Worm (Caenorhabditis elegans) whole organism, L1 larva: Measurements from ENCODE around the gene str-4.

ENCODE experiments used
- C34B4.2 ChIP-seq: sonication (generic microtip); optimal IDR thresholded peaks from 2 replicates; lab custom pipeline; 2017; ENCODE audit warnings: mild to moderate bottlenecking, missing genetic modification characterization, missing compliant biosample characterization
- Y116A8C.19 ChIP-seq: sonication (generic microtip); optimal IDR thresholded peaks from 2 replicates; lab custom pipeline; 2016; ENCODE audit warnings: missing compliant biosample characterization, missing genetic modification characterization, borderline replicate concordance
- alr-1 ChIP-seq: fragments of 200-800 bp; sonication (Bioruptor generic); optimal IDR thresholded peaks from 2 replicates; lab custom pipeline; 2018; ENCODE audit warnings: borderline replicate concordance, mild to moderate bottlenecking, missing genetic modification characterization, missing compliant biosample characterization
- blmp-1 ChIP-seq: fragments of 150-350 bp; optimal IDR thresholded peaks from 2 replicates; lab custom pipeline; 2014; ENCODE audit warnings: missing biosample characterization, missing genetic modification characterization
- ceh-63 ChIP-seq: fragments of 200-800 bp; sonication (Bioruptor generic); optimal IDR thresholded peaks from 2 replicates; lab custom pipeline; 2018; ENCODE audit warnings: mild to moderate bottlenecking, missing genetic modification characterization, missing compliant biosample characterization
- ceh-90 ChIP-seq: sonication (generic microtip); optimal IDR thresholded peaks from 2 replicates; lab custom pipeline; 2016; ENCODE audit warnings: missing genetic modification characterization, missing compliant biosample characterization
- ces-1 ChIP-seq: fragments of 150-350 bp; optimal IDR thresholded peaks from 2 replicates; lab custom pipeline; 2014; ENCODE audit warnings: missing biosample characterization, missing genetic modification reagents, missing genetic modification characterization
- dsc-1 ChIP-seq: sonication (generic microtip); optimal IDR thresholded peaks from 2 replicates; lab custom pipeline; 2016; ENCODE audit warnings: mild to moderate bottlenecking, missing genetic modification characterization, missing compliant biosample characterization
- efl-1 ChIP-seq, 4 experiments: fragments of 150-350 bp; optimal IDR thresholded peaks in 3 of 4; peaks in 1 of 4; 1 replicate in 1 of 4; 2 replicates in 3 of 4; lab custom pipeline; 2014; ENCODE audit warnings: missing biosample characterization in 2 of 4, missing genetic modification characterization in 2 of 4, missing genetic modification reagents in 2 of 4
- efl-3 ChIP-seq: fragments of 200-800 bp; sonication (Bioruptor generic); optimal IDR thresholded peaks from 2 replicates; lab custom pipeline; 2018; ENCODE audit warnings: mild to moderate bottlenecking, missing genetic modification characterization, missing compliant biosample characterization
- elt-3 ChIP-seq, 6 experiments: fragments of 150-350 bp in 1 of 6; sonication (generic microtip); optimal IDR thresholded peaks; 2 replicates each; lab custom pipeline; 2017 to 2018; ENCODE audit warnings: missing biosample characterization in 6 of 6, missing genetic modification characterization in 6 of 6, inconsistent platforms in 1 of 6
- fkh-10 ChIP-seq: sonication (generic microtip); optimal IDR thresholded peaks from 2 replicates; lab custom pipeline; 2017; ENCODE audit warnings: missing biosample characterization, missing genetic modification reagents, missing genetic modification characterization
- fkh-8 ChIP-seq: sonication (generic microtip); optimal IDR thresholded peaks from 2 replicates; lab custom pipeline; 2016; ENCODE audit warnings: mild to moderate bottlenecking, missing genetic modification characterization, missing compliant biosample characterization
- grh-1 ChIP-seq: fragments of 200-800 bp; sonication (Bioruptor generic); IDR thresholded peaks from 2 replicates; pipeline ENCODE4 v1.3.6; 2022; ENCODE audit warnings: missing genetic modification reagents, missing genetic modification characterization, missing compliant biosample characterization
- hlh-17 ChIP-seq: fragments of 200-800 bp; sonication (Bioruptor generic); optimal IDR thresholded peaks from 2 replicates; lab custom pipeline; 2018; ENCODE audit warnings: missing genetic modification characterization, mild to moderate bottlenecking, missing compliant biosample characterization, moderate library complexity, borderline replicate concordance
- lin-15B ChIP-seq: fragments of 150-350 bp; sonication (generic microtip); optimal IDR thresholded peaks from 3 replicates; lab custom pipeline; 2014; ENCODE audit warnings: missing biosample characterization, missing genetic modification characterization
- lir-3 ChIP-seq: sonication (generic microtip); optimal IDR thresholded peaks from 2 replicates; lab custom pipeline; 2016; ENCODE audit warnings: mild to moderate bottlenecking, missing genetic modification characterization, moderate library complexity, missing compliant biosample characterization; ENCODE audit not compliant: poor library complexity
- lsy-2 ChIP-seq, 2 experiments: fragments of 150-350 bp; optimal IDR thresholded peaks; 2 replicates each; lab custom pipeline; 2014; ENCODE audit warnings: missing biosample characterization in 2 of 2, missing genetic modification characterization in 2 of 2
- mab-9 ChIP-seq: fragments of 200-800 bp; sonication (Bioruptor generic); IDR thresholded peaks from 2 replicates; pipeline ENCODE4 v1.3.6; 2022; ENCODE audit warnings: missing genetic modification reagents, missing genetic modification characterization, missing compliant biosample characterization
- nhr-11 ChIP-seq: fragments of 150-350 bp; optimal IDR thresholded peaks from 2 replicates; lab custom pipeline; 2014; ENCODE audit warnings: missing biosample characterization, missing genetic modification characterization
- nhr-12 ChIP-seq: sonication (generic microtip); optimal IDR thresholded peaks from 2 replicates; lab custom pipeline; 2017; ENCODE audit warnings: missing biosample characterization, missing genetic modification characterization
- nhr-20 ChIP-seq: sonication (generic microtip); optimal IDR thresholded peaks from 2 replicates; lab custom pipeline; 2016; ENCODE audit warnings: mild to moderate bottlenecking, missing genetic modification characterization, missing compliant biosample characterization
- nhr-71 ChIP-seq: sonication (generic microtip); optimal IDR thresholded peaks from 2 replicates; lab custom pipeline; 2016; ENCODE audit warnings: mild to moderate bottlenecking, missing genetic modification characterization, moderate library complexity, missing compliant biosample characterization
- nhr-84 ChIP-seq: sonication (generic microtip); optimal IDR thresholded peaks from 2 replicates; lab custom pipeline; 2017; ENCODE audit warnings: missing biosample characterization, missing genetic modification characterization
- pag-3 ChIP-seq: sonication (generic microtip); optimal IDR thresholded peaks from 2 replicates; lab custom pipeline; 2017; ENCODE audit warnings: missing genetic modification characterization, mild to moderate bottlenecking, missing compliant biosample characterization, antibody characterized with exemption, borderline replicate concordance; ENCODE audit not compliant: insufficient read depth
- pax-3 ChIP-seq: fragments of 200-800 bp; sonication (Bioruptor generic); optimal IDR thresholded peaks from 2 replicates; lab custom pipeline; 2018; ENCODE audit warnings: mild to moderate bottlenecking, missing genetic modification characterization, moderate library complexity, missing compliant biosample characterization
- rnt-1 ChIP-seq: sonication (generic microtip); optimal IDR thresholded peaks from 2 replicates; lab custom pipeline; 2016; ENCODE audit warnings: mild to moderate bottlenecking, missing genetic modification characterization, moderate library complexity, missing compliant biosample characterization
- skn-1 ChIP-seq: fragments of 150-350 bp; optimal IDR thresholded peaks from 2 replicates; lab custom pipeline; 2014; ENCODE audit warnings: missing biosample characterization, missing genetic modification characterization
- snpc-4 ChIP-seq: fragments of 150-350 bp; optimal IDR thresholded peaks from 2 replicates; lab custom pipeline; 2014; ENCODE audit warnings: missing biosample characterization, missing genetic modification characterization
- snu-23 ChIP-seq: sonication (generic microtip); optimal IDR thresholded peaks from 2 replicates; lab custom pipeline; 2016; ENCODE audit warnings: missing genetic modification characterization, missing compliant biosample characterization
- swsn-7 ChIP-seq: sonication (generic microtip); optimal IDR thresholded peaks from 2 replicates; lab custom pipeline; 2016; ENCODE audit warnings: missing genetic modification characterization, missing compliant biosample characterization
- unc-62 ChIP-seq: fragments of 150-350 bp; optimal IDR thresholded peaks from 2 replicates; lab custom pipeline; 2014; ENCODE audit warnings: missing biosample characterization, missing genetic modification reagents, missing genetic modification characterization
- unc-86 ChIP-seq: sonication (generic microtip); optimal IDR thresholded peaks from 2 replicates; lab custom pipeline; 2016; ENCODE audit warnings: missing genetic modification characterization, missing compliant biosample characterization
- zag-1 ChIP-seq: fragments of 150-350 bp; optimal IDR thresholded peaks from 2 replicates; lab custom pipeline; 2014; ENCODE audit warnings: missing biosample characterization, missing genetic modification characterization
- ztf-11 ChIP-seq, 2 experiments: sonication (generic microtip); optimal IDR thresholded peaks; 2 replicates each; lab custom pipeline; 2016 to 2017; ENCODE audit warnings: missing genetic modification characterization in 2 of 2, missing biosample characterization in 1 of 2, missing compliant biosample characterization in 1 of 2

str-4 gene

DNA sequence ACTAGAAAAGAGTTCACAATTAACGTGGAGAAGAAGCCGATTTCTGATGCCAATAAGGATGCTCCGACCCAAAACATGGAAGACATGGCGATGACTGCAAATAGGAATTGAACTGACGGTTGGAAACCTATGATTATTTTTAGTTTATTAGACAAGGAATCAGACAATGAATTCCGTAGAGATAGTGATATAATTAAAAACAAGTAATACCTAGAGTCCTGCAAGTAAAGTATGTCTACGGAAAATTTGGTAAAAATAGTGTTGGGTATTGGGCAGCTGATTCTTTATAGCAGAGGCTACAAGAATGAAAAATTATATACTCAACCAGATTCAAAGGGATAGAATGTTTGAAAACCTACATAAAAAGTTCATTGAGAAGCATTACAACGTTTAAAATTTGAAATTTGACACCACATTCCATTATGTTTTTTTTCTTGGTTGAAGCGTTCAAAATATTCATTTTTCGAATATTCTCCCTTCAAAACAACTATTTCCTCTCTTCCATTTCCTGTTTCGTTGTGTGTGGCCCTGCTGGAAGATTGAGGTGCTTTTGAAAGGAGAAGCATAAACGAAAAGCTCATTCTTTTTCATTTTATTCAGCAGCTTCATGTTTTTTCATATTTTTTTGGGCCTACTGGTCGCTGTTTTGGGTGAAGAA lies at the start of gene str-4, which contains the start of gene lgc-48:
Gene str-4, minus strand, starts transcription at position 101 of the 658 bp plus-strand sequence.
Gene lgc-48, plus strand, starts transcription at position 608 of the 658 bp plus-strand sequence.
- TF ChIP-seq Y116A8C.19 (tag; lab: Kevin White, UChicago) (no peak), snpc-4 (no peak), lsy-2 (tag; optimal IDR thresholded peaks at IDR 0.05; lab: Kevin White, UChicago) (no peak), zag-1 (tag; lab: Kevin White, UChicago) (no peak), unc-62 (GFP tag; lab: Kevin White, UChicago) (no peak), efl-1 (optimal IDR thresholded peaks at IDR 0.05; lab: Kevin White, UChicago) (no peak), efl-1 (GFP tag; optimal IDR thresholded peaks at IDR 0.05 in 1 of 2; lab: Kevin White, UChicago) (no peak), nhr-11 (no peak), grh-1 (GFP tag; lab: Robert Waterston, UW) (no peak), unc-86 (tag; lab: Kevin White, UChicago) (no peak), lir-3 (tag; lab: Kevin White, UChicago) (no peak), nhr-84 (tag; lab: Kevin White, UChicago) (no peak), nhr-12 (no peak), C34B4.2 (no peak), ces-1 (GFP tag; lab: Kevin White, UChicago) (no peak), ztf-11 (tag; optimal IDR thresholded peaks at IDR 0.05; lab: Kevin White, UChicago) (no peak), ceh-90 (no peak), elt-3 (tag; optimal IDR thresholded peaks at IDR 0.05; lab: Kevin White, UChicago) (no peak), ceh-63 (GFP tag; lab: Kevin White, UChicago) (no peak), pax-3 (tag; lab: Kevin White, UChicago) (no peak)
- TF ChIP-seq, all 84 proteins: peak for 0

DNA sequence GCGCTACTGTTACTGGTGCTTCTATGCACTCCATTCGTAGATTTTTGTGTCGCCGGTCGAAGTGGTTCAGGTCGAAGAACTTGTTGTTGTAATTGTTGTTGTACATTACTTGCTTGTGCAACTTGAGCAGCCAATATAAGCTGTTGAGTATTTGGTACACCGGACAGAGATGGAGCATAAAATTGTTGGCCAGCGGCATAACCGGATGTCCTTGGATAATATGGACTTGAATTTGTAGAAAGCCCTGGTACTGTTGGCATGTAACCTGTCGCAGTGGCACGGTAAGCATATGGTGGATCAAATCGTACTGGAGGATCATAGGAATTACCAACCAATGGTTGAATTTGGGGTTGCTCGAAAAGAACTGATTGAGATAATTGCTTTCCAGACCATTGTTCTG lies 49.4 kb upstream of the str-4 start:
- TF ChIP-seq lir-3 (tag; lab: Kevin White, UChicago) (no peak), pag-3 (tag; lab: Kevin White, UChicago) (no peak), hlh-17 (GFP tag; lab: Kevin White, UChicago) (no peak), fkh-8 (tag; lab: Kevin White, UChicago) (no peak), nhr-71 (tag; lab: Kevin White, UChicago) (no peak), alr-1 (tag; lab: Kevin White, UChicago) (no peak), nhr-11 (no peak), snu-23 (GFP tag; lab: Kevin White, UChicago) (no peak), ceh-63 (GFP tag; lab: Kevin White, UChicago) (no peak), lin-15B (tag; lab: Kevin White, UChicago) (no peak), swsn-7 (tag; lab: Kevin White, UChicago) (no peak), elt-3 (tag; optimal IDR thresholded peaks at IDR 0.05; lab: Kevin White, UChicago) (no peak), nhr-20 (tag; lab: Kevin White, UChicago) (no peak), dsc-1 (tag; lab: Kevin White, UChicago) (no peak), lsy-2 (tag; optimal IDR thresholded peaks at IDR 0.05; lab: Kevin White, UChicago) (no peak), rnt-1 (tag; lab: Kevin White, UChicago) (no peak)

DNA sequence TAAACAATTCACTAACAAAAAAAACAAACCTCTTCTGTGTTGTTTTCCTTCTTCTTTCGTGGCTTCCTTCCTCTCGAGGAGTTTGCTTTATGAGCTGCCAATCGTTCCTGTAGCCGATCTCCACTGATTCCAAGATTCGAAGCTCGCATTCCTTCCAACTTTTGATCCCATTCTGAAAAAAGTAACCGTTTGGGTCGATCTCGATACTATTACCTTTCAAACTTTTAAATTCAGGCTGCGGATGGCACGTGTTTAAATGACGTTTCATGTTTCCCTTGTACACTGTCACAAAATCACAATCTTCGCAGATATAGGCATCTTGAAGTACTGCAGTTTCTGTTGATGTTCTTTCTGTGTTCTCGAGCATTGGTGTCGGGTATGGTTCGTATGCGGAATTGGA lies 47.9 kb upstream of the str-4 start:
- TF ChIP-seq swsn-7 (tag; lab: Kevin White, UChicago) (no peak), mab-9 (GFP tag; lab: Robert Waterston, UW) (no peak), fkh-10 (GFP tag; lab: Kevin White, UChicago) (no peak), efl-3 (GFP tag; lab: Kevin White, UChicago) (no peak), skn-1 (tag; lab: Kevin White, UChicago) (no peak), alr-1 (tag; lab: Kevin White, UChicago) (no peak), blmp-1 (no peak), unc-62 (GFP tag; lab: Kevin White, UChicago) (no peak)
